Fruit fly (Drosophila melanogaster) whole organism, prepupa: ENCODE data around the gene bsk.

Experiments
- Blimp-1 ChIP-seq: fragments of 200-800 bp; sonication (Bioruptor generic); optimal IDR thresholded peaks from 3 replicates; lab custom pipeline; 2017; ENCODE audit warnings: missing biosample characterization, missing genetic modification characterization, mild to moderate bottlenecking, moderate library complexity, missing genetic modification reagents
- CG10669 ChIP-seq: fragments of 200-800 bp; sonication (Bioruptor generic); optimal IDR thresholded peaks from 3 replicates; lab custom pipeline; 2018; ENCODE audit warnings: missing biosample characterization, mild to moderate bottlenecking, missing genetic modification characterization, moderate library complexity
- CG11762 ChIP-seq: fragments of 200-800 bp; sonication (Bioruptor generic); optimal IDR thresholded peaks from 3 replicates; lab custom pipeline; 2016; ENCODE audit warnings: missing biosample characterization, missing genetic modification characterization; ENCODE audit not compliant: insufficient read depth
- CG15336 ChIP-seq: fragments of 200-800 bp; sonication (Bioruptor generic); IDR thresholded peaks from 2 replicates; pipeline ENCODE4 v1.3.6; 2022; ENCODE audit warnings: missing biosample characterization, missing genetic modification characterization
- CG1621 ChIP-seq: fragments of 200-800 bp; sonication (Bioruptor generic); optimal IDR thresholded peaks from 3 replicates; lab custom pipeline; 2018; ENCODE audit warnings: missing biosample characterization, mild to moderate bottlenecking, missing genetic modification characterization
- CG16779 ChIP-seq: fragments of 200-800 bp; sonication (Bioruptor generic); optimal IDR thresholded peaks from 3 replicates; lab custom pipeline; 2017; ENCODE audit warnings: missing biosample characterization, mild to moderate bottlenecking, missing genetic modification characterization
- CG3032 ChIP-seq: fragments of 200-800 bp; optimal IDR thresholded peaks from 2 replicates; lab custom pipeline; 2019; ENCODE audit warnings: missing biosample characterization, mild to moderate bottlenecking, missing genetic modification characterization, moderate library complexity
- CG31627 ChIP-seq: fragments of 200-800 bp; sonication (Bioruptor generic); optimal IDR thresholded peaks from 3 replicates; lab custom pipeline; 2016; ENCODE audit warnings: missing biosample characterization, missing genetic modification characterization
- CG32006 ChIP-seq: fragments of 200-800 bp; sonication (Bioruptor generic); optimal IDR thresholded peaks from 3 replicates; lab custom pipeline; 2017; ENCODE audit warnings: missing biosample characterization, mild to moderate bottlenecking, missing genetic modification characterization
- CG3919 ChIP-seq: fragments of 200-800 bp; sonication (Bioruptor generic); optimal IDR thresholded peaks from 3 replicates; lab custom pipeline; 2016; ENCODE audit warnings: missing biosample characterization, missing genetic modification characterization
- CG4318 ChIP-seq: fragments of 200-800 bp; sonication (Bioruptor generic); optimal IDR thresholded peaks from 3 replicates; lab custom pipeline; 2017; ENCODE audit warnings: missing biosample characterization, mild to moderate bottlenecking, missing genetic modification characterization
- CG6276 ChIP-seq: fragments of 200-800 bp; sonication (Bioruptor generic); optimal IDR thresholded peaks from 2 replicates; lab custom pipeline; 2017; ENCODE audit warnings: missing biosample characterization, mild to moderate bottlenecking, missing genetic modification characterization
- CG6808 ChIP-seq: fragments of 200-800 bp; sonication (Bioruptor generic); optimal IDR thresholded peaks from 3 replicates; lab custom pipeline; 2017; ENCODE audit warnings: missing biosample characterization, missing genetic modification characterization, mild to moderate bottlenecking, moderate library complexity, missing genetic modification reagents
- CG7368 ChIP-seq: fragments of 200-800 bp; sonication (Bioruptor generic); optimal IDR thresholded peaks from 3 replicates; lab custom pipeline; 2016; ENCODE audit warnings: missing biosample characterization, missing genetic modification characterization
- CG8119 ChIP-seq: fragments of 200-800 bp; sonication (Bioruptor generic); IDR thresholded peaks from 3 replicates; pipeline ENCODE4 v1.3.6; 2022; ENCODE audit warnings: missing biosample characterization, missing genetic modification characterization
- CG8632 ChIP-seq: fragments of 200-800 bp; sonication (Bioruptor generic); optimal IDR thresholded peaks from 3 replicates; lab custom pipeline; 2016; ENCODE audit warnings: missing biosample characterization, missing genetic modification characterization
- CG9139 ChIP-seq: fragments of 200-800 bp; sonication (Bioruptor generic); optimal IDR thresholded peaks from 3 replicates; lab custom pipeline; 2017; ENCODE audit warnings: missing biosample characterization, mild to moderate bottlenecking, missing genetic modification characterization
- Eip75B ChIP-seq: fragments of 200-800 bp; sonication (Bioruptor generic); optimal IDR thresholded peaks from 3 replicates; lab custom pipeline; 2016; ENCODE audit warnings: missing biosample characterization, missing genetic modification characterization
- Eip78C ChIP-seq: fragments of 200-800 bp; sonication (Bioruptor generic); peaks from one replicate; lab custom pipeline; 2016; ENCODE audit warnings: missing biosample characterization, missing genetic modification characterization
- Eip93F ChIP-seq: fragments of 200-800 bp; sonication (Bioruptor generic); optimal IDR thresholded peaks from 2 replicates; lab custom pipeline; 2016; ENCODE audit warnings: missing biosample characterization, mild to moderate bottlenecking, missing genetic modification characterization
- Ets21C ChIP-seq: fragments of 200-800 bp; sonication (Bioruptor generic); optimal IDR thresholded peaks from 3 replicates; lab custom pipeline; 2016; ENCODE audit warnings: missing biosample characterization, missing genetic modification characterization
- Ets96B ChIP-seq: fragments of 200-800 bp; optimal IDR thresholded peaks from 2 replicates; lab custom pipeline; 2019; ENCODE audit warnings: missing biosample characterization, mild to moderate bottlenecking, missing genetic modification characterization, moderate library complexity
- Gug ChIP-seq: fragments of 200-800 bp; sonication (Bioruptor generic); IDR thresholded peaks from 2 replicates; pipeline ENCODE4 v1.3.6; 2022; ENCODE audit warnings: missing biosample characterization, missing genetic modification characterization
- Hr38 ChIP-seq: sonication (Bioruptor generic); optimal IDR thresholded peaks from 2 replicates; lab custom pipeline; 2016; ENCODE audit warnings: missing biosample characterization, missing genetic modification characterization
- Hr4 ChIP-seq: fragments of 200-800 bp; sonication (Bioruptor generic); optimal IDR thresholded peaks from 3 replicates; lab custom pipeline; 2016; ENCODE audit warnings: missing biosample characterization, missing genetic modification characterization
- Lpt ChIP-seq: fragments of 200-800 bp; sonication (Bioruptor generic); optimal IDR thresholded peaks from 3 replicates; lab custom pipeline; 2016; ENCODE audit warnings: missing biosample characterization, missing genetic modification characterization
- OdsH ChIP-seq: fragments of 200-800 bp; sonication (Bioruptor generic); optimal IDR thresholded peaks from 3 replicates; lab custom pipeline; 2016; ENCODE audit warnings: missing biosample characterization, missing genetic modification characterization
- Sox14 ChIP-seq: fragments of 200-800 bp; sonication (Bioruptor generic); optimal IDR thresholded peaks from 3 replicates; lab custom pipeline; 2016; ENCODE audit warnings: missing biosample characterization, missing genetic modification characterization
- achi ChIP-seq: fragments of 200-800 bp; sonication (Bioruptor generic); optimal IDR thresholded peaks from 3 replicates; lab custom pipeline; 2016; ENCODE audit warnings: missing biosample characterization, missing genetic modification characterization
- acj6 ChIP-seq: fragments of 200-800 bp; sonication (Bioruptor generic); optimal IDR thresholded peaks from 3 replicates; lab custom pipeline; 2016; ENCODE audit warnings: missing biosample characterization, missing genetic modification characterization
- cyc ChIP-seq: fragments of 200-800 bp; sonication (Bioruptor generic); optimal IDR thresholded peaks from 3 replicates; lab custom pipeline; 2016; ENCODE audit warnings: missing biosample characterization, missing genetic modification characterization
- dac ChIP-seq: fragments of 200-800 bp; sonication (Bioruptor generic); optimal IDR thresholded peaks from 2 replicates; lab custom pipeline; 2017; ENCODE audit warnings: missing biosample characterization, mild to moderate bottlenecking, missing genetic modification characterization
- esn ChIP-seq: fragments of 200-800 bp; sonication (Bioruptor generic); optimal IDR thresholded peaks from 2 replicates; lab custom pipeline; 2016; ENCODE audit warnings: missing biosample characterization, mild to moderate bottlenecking, missing genetic modification characterization, moderate library complexity
- fd85E ChIP-seq: fragments of 200-800 bp; sonication (Bioruptor generic); optimal IDR thresholded peaks from 3 replicates; lab custom pipeline; 2016; ENCODE audit warnings: missing biosample characterization, missing genetic modification characterization
- fkh ChIP-seq: fragments of 200-800 bp; sonication (Bioruptor generic); optimal IDR thresholded peaks from 3 replicates; lab custom pipeline; 2017; ENCODE audit warnings: missing biosample characterization, mild to moderate bottlenecking, missing genetic modification characterization, moderate library complexity
- net ChIP-seq: fragments of 200-800 bp; sonication (Bioruptor generic); optimal IDR thresholded peaks from 3 replicates; lab custom pipeline; 2016; ENCODE audit warnings: missing biosample characterization, missing genetic modification characterization
- pdm3 ChIP-seq: fragments of 200-800 bp; sonication (Bioruptor generic); optimal IDR thresholded peaks from 3 replicates; lab custom pipeline; 2016; ENCODE audit warnings: missing biosample characterization, missing genetic modification characterization
- spab ChIP-seq: fragments of 200-800 bp; sonication (Bioruptor generic); optimal IDR thresholded peaks from 2 replicates; lab custom pipeline; 2017; ENCODE audit warnings: missing biosample characterization, mild to moderate bottlenecking, missing genetic modification characterization, missing genetic modification reagents
- vri ChIP-seq: fragments of 200-800 bp; sonication (Bioruptor generic); optimal IDR thresholded peaks from 3 replicates; lab custom pipeline; 2016; ENCODE audit warnings: missing biosample characterization, mild to moderate bottlenecking, missing genetic modification characterization

Gene bsk

DNA sequence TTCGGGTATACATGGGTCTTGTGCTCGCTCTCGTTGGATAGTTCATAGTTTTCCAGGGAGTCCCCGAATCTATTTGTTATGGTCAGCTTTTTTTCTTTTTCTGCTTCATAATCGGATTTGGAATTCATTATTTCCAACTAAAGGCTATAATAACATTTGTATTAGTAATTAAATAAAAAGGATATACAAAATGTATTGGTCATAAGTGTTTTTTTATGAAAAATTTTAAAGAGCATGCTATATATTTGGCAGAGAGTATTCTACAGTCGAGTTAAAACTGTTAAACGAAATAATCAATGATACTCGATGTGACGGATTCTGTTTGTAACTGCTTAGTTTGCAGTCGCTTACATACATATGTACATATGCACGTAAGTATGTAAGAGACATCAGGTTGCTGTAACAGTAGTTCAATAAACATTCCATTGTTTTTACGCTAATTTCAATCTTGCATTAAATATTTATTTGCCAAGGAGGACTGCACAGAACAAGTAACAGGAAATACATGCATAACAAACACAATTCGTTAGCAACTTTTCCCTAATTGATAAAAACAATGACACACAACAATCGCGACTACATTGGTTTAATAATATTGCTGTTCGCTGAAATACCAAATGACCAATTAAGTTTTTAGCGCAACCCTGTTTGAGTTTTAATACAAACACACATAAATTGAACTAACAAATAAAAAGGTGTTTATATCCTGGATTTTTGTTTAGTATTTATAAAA lies 48.9 kb upstream of the bsk start (continued):
- TF ChIP-seq CG4318 (GFP tag; lab: Kevin White, UChicago), result no peak
- TF ChIP-seq vri (GFP tag; lab: Kevin White, UChicago), result no peak
- no peak for TF ChIP-seq fkh (GFP tag; lab: Kevin White, UChicago)
- no peak for TF ChIP-seq Hr38 (GFP tag; lab: Kevin White, UChicago)
- TF ChIP-seq CG16779 (tag; lab: Kevin White, UChicago), result no peak
- TF ChIP-seq achi (GFP tag; lab: Kevin White, UChicago), result no peak
- no peak for TF ChIP-seq CG3919 (GFP tag; lab: Kevin White, UChicago)
- no peak for TF ChIP-seq CG6276 (GFP tag; lab: Kevin White, UChicago)
- no peak for TF ChIP-seq CG7368
- no peak for TF ChIP-seq CG10669
- peak; percentile 78 for TF ChIP-seq Eip78C (GFP tag; lab: Kevin White, UChicago)
- no peak for TF ChIP-seq dac (GFP tag; lab: Kevin White, UChicago)
- TF ChIP-seq OdsH (GFP tag; lab: Kevin White, UChicago), result peak; percentile 17
- no peak for TF ChIP-seq Ets21C (GFP tag; lab: Kevin White, UChicago)
- no peak for TF ChIP-seq Sox14
- TF ChIP-seq CG32006 (GFP tag; lab: Kevin White, UChicago), result no peak
- TF ChIP-seq CG11762 (GFP tag; lab: Kevin White, UChicago), result no peak
- no peak for TF ChIP-seq CG9139 (GFP tag; lab: Kevin White, UChicago)
- TF ChIP-seq CG6808 (GFP tag; lab: Kevin White, UChicago), result no peak
- no peak for TF ChIP-seq Eip93F (GFP tag; lab: Kevin White, UChicago)
- peak; percentile 39 for TF ChIP-seq Hr4 (GFP tag; lab: Kevin White, UChicago)
- no peak for TF ChIP-seq Lpt (GFP tag; lab: Kevin White, UChicago)
- no peak for TF ChIP-seq spab

DNA sequence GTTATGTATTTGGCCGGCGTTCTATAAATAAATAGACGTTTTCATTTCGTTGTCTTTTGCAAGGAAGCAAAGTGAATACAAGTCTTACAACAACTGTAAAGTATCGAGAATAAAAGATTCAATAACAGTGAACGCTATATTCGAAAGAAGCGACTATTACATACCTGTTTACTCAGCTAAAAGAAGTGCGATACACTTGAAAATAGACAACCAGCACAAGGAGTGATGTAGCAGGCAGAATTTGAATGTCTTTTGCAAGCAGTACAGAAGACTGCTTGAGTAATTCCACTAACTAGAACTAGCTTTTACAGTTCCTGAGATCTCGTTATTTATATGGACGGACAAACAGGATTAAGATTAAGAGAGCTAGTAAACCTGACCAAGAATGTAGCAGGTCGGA lies 48.0 kb upstream of the bsk start:
- TF ChIP-seq Eip78C (GFP tag; lab: Kevin White, UChicago), result no peak
- TF ChIP-seq fd85E (GFP tag; lab: Kevin White, UChicago), result no peak
- no peak for TF ChIP-seq net (GFP tag; lab: Kevin White, UChicago)
- TF ChIP-seq fkh (GFP tag; lab: Kevin White, UChicago), result peak; percentile 91
- TF ChIP-seq CG4318 (GFP tag; lab: Kevin White, UChicago), result no peak
- TF ChIP-seq Blimp-1, result no peak
- no peak for TF ChIP-seq CG1621 (tag; lab: Kevin White, UChicago)
- no peak for TF ChIP-seq CG6276 (GFP tag; lab: Kevin White, UChicago)
- TF ChIP-seq, all 60 proteins: peak for 1

dm6 chr2L:10294798-10295669 lies 44.7 kb upstream of the bsk start, which contains the start of gene Hand:
Hand (minus strand) TSS chr2L:10295385.
- TF ChIP-seq CG32006 (GFP tag; lab: Kevin White, UChicago) (no peak), Eip78C (GFP tag; lab: Kevin White, UChicago) (peak; percentile 26)
- TF ChIP-seq, all 60 proteins: peak for 1

DNA sequence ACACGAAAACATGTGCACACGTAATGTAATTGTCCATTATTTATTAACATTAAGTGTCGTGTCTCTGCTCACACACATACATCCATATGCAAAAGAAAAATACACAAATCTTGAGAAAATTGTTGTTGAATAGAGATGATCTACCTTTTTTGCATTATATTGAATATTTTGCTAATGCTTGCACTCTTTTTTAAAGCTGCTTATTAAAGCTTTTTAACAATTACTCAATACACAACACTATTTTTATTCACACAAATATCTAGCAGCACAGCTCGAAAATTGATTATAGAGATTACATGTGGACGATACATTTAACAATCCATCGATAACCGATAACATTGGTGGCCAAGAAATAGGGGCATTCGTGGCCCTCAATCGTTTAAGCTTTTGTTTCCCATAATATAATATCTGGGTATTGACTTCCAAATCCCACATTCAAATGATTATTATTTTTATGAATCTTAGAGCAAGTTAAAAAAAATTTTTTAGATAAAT lies 41.8 kb upstream of the bsk start, which contains the start of gene Ufd4:
Ufd4 (minus strand) TSS at position 300 of the 495 bp plus-strand sequence.
- TF ChIP-seq Sox14 (no peak), net (GFP tag; lab: Kevin White, UChicago) (no peak), Gug (GFP tag; lab: Robert Waterston, UW) (no peak), CG15336 (peak; percentile 68; the same call in 1 of the 2 replicates), pdm3 (no peak), Blimp-1 (no peak), dac (GFP tag; lab: Kevin White, UChicago) (no peak), Lpt (GFP tag; lab: Kevin White, UChicago) (no peak), CG8632 (GFP tag; lab: Kevin White, UChicago) (no peak), esn (GFP tag; lab: Kevin White, UChicago) (peak; percentile 70), achi (GFP tag; lab: Kevin White, UChicago) (no peak), CG7368 (no peak), CG31627 (GFP tag; lab: Kevin White, UChicago) (peak; percentile 63), CG10669 (no peak), cyc (GFP tag; lab: Kevin White, UChicago) (no peak), CG1621 (tag; lab: Kevin White, UChicago) (no peak), acj6 (GFP tag; lab: Kevin White, UChicago) (no peak), OdsH (GFP tag; lab: Kevin White, UChicago) (no peak), CG3032 (tag; lab: Kevin White, UChicago) (peak; percentile 67), CG8119 (GFP tag; lab: Robert Waterston, UW) (no peak; the same call in 2 of the 3 replicates), Ets96B (no peak), Eip75B (GFP tag; lab: Kevin White, UChicago) (no peak), CG6808 (GFP tag; lab: Kevin White, UChicago) (no peak), vri (GFP tag; lab: Kevin White, UChicago) (no peak), Eip93F (GFP tag; lab: Kevin White, UChicago) (no peak)
